Fruit fly (Drosophila melanogaster): Measurements from ENCODE around the gene MED15.

MED15 gene

DNA sequence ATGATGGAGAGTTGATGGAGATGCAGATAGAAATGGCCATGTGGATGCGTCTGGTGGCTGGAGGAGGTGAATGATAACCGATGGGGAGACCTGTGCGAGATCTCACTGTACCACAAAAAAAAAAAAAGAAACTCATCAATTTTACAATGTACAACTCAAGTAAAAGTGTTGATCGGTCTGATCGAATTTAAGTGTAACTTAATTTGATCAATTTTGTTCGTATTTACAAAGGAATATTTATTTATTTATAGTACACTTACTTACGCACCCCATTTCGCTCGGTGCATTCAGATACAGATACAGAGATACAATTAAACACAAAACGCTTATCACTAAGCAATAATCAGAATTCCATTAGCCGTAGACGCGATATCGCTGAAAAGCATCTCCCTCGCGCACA is 49.9 kb downstream of the MED15 start:
- TF ChIP-seq CG8478 (optimal IDR thresholded peaks at IDR 0.05) (no peak), CTCF (optimal IDR thresholded peaks at IDR 0.05) (no peak)

DNA sequence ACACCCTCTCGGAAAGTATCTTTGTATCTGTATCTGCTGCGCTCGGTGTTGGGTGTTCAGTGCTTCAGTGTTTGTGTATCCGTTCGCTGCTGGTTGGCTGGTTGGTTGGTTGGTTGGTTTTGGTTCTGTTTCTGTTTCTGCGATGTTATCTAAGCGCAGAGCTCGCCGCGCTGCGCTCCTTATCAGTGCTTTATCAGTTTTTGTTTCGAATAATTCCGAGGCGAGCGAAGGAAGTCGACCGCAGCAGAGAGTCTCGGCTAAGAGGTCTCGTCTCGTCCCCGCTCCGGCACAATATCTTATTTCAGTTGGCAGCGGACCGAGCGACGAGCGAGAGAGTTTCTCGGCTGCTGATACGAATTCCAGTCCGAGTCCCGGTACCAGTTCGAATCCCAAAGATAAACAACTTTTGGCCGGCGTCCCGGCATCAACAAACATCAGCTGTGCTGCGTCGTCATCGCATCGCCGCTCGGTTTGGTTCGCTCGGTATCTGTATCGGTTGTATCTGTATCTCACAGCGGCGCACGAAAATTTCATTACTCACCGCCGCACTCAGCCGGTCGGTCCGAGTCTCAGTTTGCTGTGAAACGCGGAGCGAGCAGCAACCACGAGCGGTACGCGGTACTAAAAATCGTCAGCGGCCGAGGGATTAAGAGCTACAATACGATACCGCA is 50.5 kb downstream of the MED15 start:
- no peak for TF ChIP-seq CG8478 (optimal IDR thresholded peaks at IDR 0.05)
- TF ChIP-seq CTCF (optimal IDR thresholded peaks at IDR 0.05): no peak

DNA sequence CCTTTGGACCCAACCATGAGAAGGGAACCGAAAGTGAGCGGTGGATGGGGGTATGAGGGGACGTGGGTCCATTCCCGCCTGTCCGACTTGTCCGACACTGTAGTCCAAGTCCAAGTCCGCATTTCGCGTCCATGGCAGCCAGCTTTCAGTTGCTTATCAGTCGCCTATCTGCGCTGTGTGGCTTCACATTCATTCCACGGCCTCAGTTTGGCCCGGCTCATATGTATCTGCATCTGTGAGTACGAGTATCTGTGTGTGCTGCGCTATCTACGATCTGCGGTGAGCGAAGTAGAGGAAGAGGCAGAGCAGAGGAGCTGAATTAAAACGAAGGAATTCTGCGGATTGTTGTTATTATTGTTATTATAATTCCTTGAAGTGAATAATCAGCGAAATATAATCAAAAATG is 51.7 kb downstream of the MED15 start:
- no peak for TF ChIP-seq CTCF (optimal IDR thresholded peaks at IDR 0.05)
- TF ChIP-seq CG8478 (optimal IDR thresholded peaks at IDR 0.05): no peak

Data from S2 (cell line).